Fruit fly (Drosophila melanogaster) whole organism, pupa: ENCODE data around the gene kra.

Experiments used
- CG10348 ChIP-seq: fragments of 200-800 bp; sonication (Bioruptor generic); IDR thresholded peaks from 2 replicates; pipeline ENCODE4 v1.3.6; 2022; ENCODE audit warnings: missing biosample characterization, missing genetic modification characterization
- CG12605 ChIP-seq: fragments of 200-800 bp; sonication (Bioruptor generic); IDR thresholded peaks from 2 replicates; pipeline ENCODE4 v1.3.6; 2022; ENCODE audit warnings: missing biosample characterization, missing genetic modification characterization
- CG13204 ChIP-seq: fragments of 200-800 bp; sonication (Bioruptor generic); optimal IDR thresholded peaks from 2 replicates; lab custom pipeline; 2018; ENCODE audit warnings: missing biosample characterization, mild to moderate bottlenecking, missing genetic modification characterization, moderate library complexity
- CG15710 ChIP-seq: fragments of 200-800 bp; sonication (Bioruptor generic); optimal IDR thresholded peaks from 2 replicates; lab custom pipeline; 2018; ENCODE audit warnings: missing biosample characterization, mild to moderate bottlenecking, missing genetic modification characterization, moderate library complexity
- CG17806 ChIP-seq: fragments of 200-800 bp; sonication (Bioruptor generic); optimal IDR thresholded peaks from 2 replicates; lab custom pipeline; 2018; ENCODE audit warnings: missing biosample characterization, mild to moderate bottlenecking, missing genetic modification characterization, moderate library complexity
- CG32121 ChIP-seq: fragments of 200-800 bp; sonication (Bioruptor generic); IDR thresholded peaks from 2 replicates; pipeline ENCODE4 v1.3.6; 2022; ENCODE audit warnings: missing biosample characterization, missing genetic modification characterization
- CG4496 ChIP-seq: fragments of 200-800 bp; sonication (Bioruptor generic); IDR thresholded peaks from 3 replicates; pipeline ENCODE4 v1.3.6; 2022; ENCODE audit warnings: missing biosample characterization, missing genetic modification characterization
- D1 ChIP-seq: fragments of 200-800 bp; sonication (Bioruptor generic); optimal IDR thresholded peaks from 2 replicates; lab custom pipeline; 2018; ENCODE audit warnings: missing biosample characterization, mild to moderate bottlenecking, missing genetic modification characterization, moderate library complexity
- EcR ChIP-seq: fragments of 200-800 bp; sonication (Bioruptor generic); optimal IDR thresholded peaks from 3 replicates; lab custom pipeline; 2019; ENCODE audit warnings: missing biosample characterization, missing genetic modification characterization, mild to moderate bottlenecking, moderate library complexity, missing genetic modification reagents
- Pif1A ChIP-seq: fragments of 200-800 bp; sonication (Bioruptor generic); optimal IDR thresholded peaks from 3 replicates; lab custom pipeline; 2016; ENCODE audit warnings: missing biosample characterization, missing genetic modification characterization
- Snoo ChIP-seq: fragments of 200-800 bp; sonication (Bioruptor generic); optimal IDR thresholded peaks from 3 replicates; lab custom pipeline; 2017; ENCODE audit warnings: missing biosample characterization, mild to moderate bottlenecking, missing genetic modification characterization, inconsistent platforms
- rn ChIP-seq: fragments of 200-800 bp; sonication (Bioruptor generic); IDR thresholded peaks from 2 replicates; pipeline ENCODE4 v1.3.6; 2022; ENCODE audit warnings: missing biosample characterization, missing genetic modification characterization

DNA sequence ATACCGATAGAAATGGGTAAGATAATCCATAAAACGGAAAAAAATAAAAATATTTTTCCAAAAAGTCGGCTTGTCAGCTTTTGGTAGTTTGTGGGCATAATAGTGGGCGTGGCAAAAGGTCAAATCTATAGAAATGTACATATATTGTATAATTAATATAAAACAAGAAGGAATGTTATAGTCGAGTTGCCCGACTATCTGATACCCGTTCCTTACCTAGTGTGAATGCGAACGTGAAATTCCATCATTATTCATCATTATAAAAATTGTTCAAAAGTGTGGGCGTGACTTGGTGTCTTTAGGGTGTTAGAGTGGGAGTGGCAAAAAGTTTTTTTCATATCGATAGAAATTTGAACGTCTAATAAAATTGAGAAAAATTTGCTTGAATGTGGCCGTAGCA is 49.3 kb downstream of the kra start:
- TF ChIP-seq rn (no peak), Pif1A (GFP tag; lab: Kevin White, UChicago) (no peak), EcR (no peak), Snoo (tag; lab: Kevin White, UChicago) (no peak), CG13204 (GFP tag; lab: Kevin White, UChicago) (no peak), CG17806 (no peak), D1 (tag; lab: Kevin White, UChicago) (no peak), CG32121 (GFP tag; lab: Robert Waterston, UW) (no peak), CG10348 (GFP tag; lab: Robert Waterston, UW) (no peak), CG12605 (GFP tag; lab: Robert Waterston, UW) (no peak), CG4496 (no peak), CG15710 (tag; lab: Kevin White, UChicago) (no peak)
